Fruit fly (Drosophila melanogaster): ENCODE data around the gene zormin.

The zormin gene

DNA sequence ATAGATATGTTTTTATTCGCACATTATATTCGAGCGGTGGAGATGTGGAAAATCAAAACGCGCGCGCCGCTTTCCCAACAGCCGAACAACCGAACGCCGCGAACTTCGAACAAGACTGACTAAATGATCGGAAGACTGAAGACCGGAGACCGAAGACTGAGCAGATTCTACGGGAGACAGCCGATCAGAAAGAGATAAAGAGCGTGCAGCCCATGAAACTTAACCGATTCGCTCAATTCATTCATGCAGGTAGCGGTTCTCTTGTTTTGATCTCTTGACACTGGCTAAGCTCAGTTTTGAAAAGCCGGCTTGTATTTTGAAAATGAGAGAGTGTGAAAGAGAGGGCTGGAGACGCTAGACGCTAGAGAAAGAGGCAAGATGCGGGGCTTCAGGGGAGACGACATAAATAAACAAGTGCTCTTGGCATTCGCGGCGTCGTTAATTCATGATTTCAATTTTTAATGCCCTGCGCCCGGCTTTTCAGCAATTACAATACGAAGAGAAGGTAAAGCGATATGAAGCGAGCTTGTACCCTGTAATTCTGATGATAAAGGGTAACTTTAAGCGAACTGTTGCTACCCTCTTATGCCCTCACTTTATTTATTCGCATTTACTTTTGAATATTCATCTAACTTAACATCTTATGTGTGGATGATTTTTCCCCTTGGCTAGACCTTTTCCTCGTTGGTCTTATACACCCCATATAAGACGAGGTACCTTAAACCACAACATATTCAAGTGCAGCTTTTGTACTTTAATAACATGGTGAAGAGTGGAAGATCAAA, at the start of gene zormin (continued):
- TF ChIP-seq Jarid2 (GFP tag; optimal IDR thresholded peaks at IDR 0.05) (peak; percentile 75), Doc2 (GFP tag; IDR thresholded peaks at IDR 0.05) (no peak), dmrt11E (tag; optimal IDR thresholded peaks at IDR 0.05) (no peak), unc-4 (GFP tag; IDR thresholded peaks at IDR 0.05; ENCODE audit: partially characterized antibody) (peak; percentile 44; the same call in 1 of the 2 replicates), eve (GFP tag; optimal IDR thresholded peaks at IDR 0.05) (no peak), Deaf1 (tag; optimal IDR thresholded peaks at IDR 0.05) (peak; percentile 77), CG31224 (GFP tag; IDR thresholded peaks at IDR 0.05) (no peak), Gug (GFP tag; IDR thresholded peaks at IDR 0.05) (peak; percentile 10; the same call in 1 of the 4 replicates), esg (GFP tag; conservative IDR thresholded peaks at IDR 0.05) (no peak), HLHmδ (GFP tag; optimal IDR thresholded peaks at IDR 0.05) (no peak), dm (GFP tag; optimal IDR thresholded peaks at IDR 0.05) (no peak), CG15601 (tag; optimal IDR thresholded peaks at IDR 0.05) (no peak), cas (GFP tag; IDR thresholded peaks at IDR 0.05) (no peak), D (optimal IDR thresholded peaks at IDR 0.05) (no peak), D (GFP tag; optimal IDR thresholded peaks at IDR 0.05) (peak; percentile 19), Hand (GFP tag; optimal IDR thresholded peaks at IDR 0.05) (no peak), CG14667 (GFP tag; IDR thresholded peaks at IDR 0.05) (no peak), gem (tag; optimal IDR thresholded peaks at IDR 0.05) (peak; percentile 47), CG1832 (GFP tag; optimal IDR thresholded peaks at IDR 0.05) (no peak), Mrtf (GFP tag; IDR thresholded peaks at IDR 0.05) (no peak), CG15011 (GFP tag; optimal IDR thresholded peaks at IDR 0.05) (no peak), CG17385 (GFP tag; optimal IDR thresholded peaks at IDR 0.05) (no peak), sim (GFP tag; IDR thresholded peaks at IDR 0.05) (no peak), Dek (tag; optimal IDR thresholded peaks at IDR 0.05) (no peak), CG6175 (GFP tag; IDR thresholded peaks at IDR 0.05) (no peak), lov (optimal IDR thresholded peaks at IDR 0.05) (no peak), lov (GFP tag; IDR thresholded peaks at IDR 0.05) (no peak), luna (GFP tag; optimal IDR thresholded peaks at IDR 0.05) (no peak), da (GFP tag; optimal IDR thresholded peaks at IDR 0.05) (no peak), CG10462 (GFP tag; optimal IDR thresholded peaks at IDR 0.05) (no peak), MTF-1 (GFP tag; optimal IDR thresholded peaks at IDR 0.05; ENCODE audit: borderline replicate concordance) (no peak), HLH3B (GFP tag; IDR thresholded peaks at IDR 0.05) (no peak), Asciz (GFP tag; optimal IDR thresholded peaks at IDR 0.05) (no peak), CG7928 (GFP tag; optimal IDR thresholded peaks at IDR 0.05) (no peak), CG12942 (GFP tag; optimal IDR thresholded peaks at IDR 0.05) (no peak), gt (GFP tag; IDR thresholded peaks at IDR 0.05) (no peak), CG18599 (GFP tag; optimal IDR thresholded peaks at IDR 0.05) (peak; percentile 7), crc (GFP tag; optimal IDR thresholded peaks at IDR 0.05) (peak; percentile 8), CG10147 (GFP tag; optimal IDR thresholded peaks at IDR 0.05) (no peak), CG11398 (GFP tag; optimal IDR thresholded peaks at IDR 0.05) (no peak), CG6272 (GFP tag; IDR thresholded peaks at IDR 0.05) (no peak), Optix (GFP tag; IDR thresholded peaks at IDR 0.05) (no peak), Nf-YB (GFP tag; optimal IDR thresholded peaks at IDR 0.05) (no peak), shn (GFP tag; optimal IDR thresholded peaks at IDR 0.05) (no peak), trem (tag; optimal IDR thresholded peaks at IDR 0.05) (no peak), jing (GFP tag; optimal IDR thresholded peaks at IDR 0.05) (no peak), ase (GFP tag; IDR thresholded peaks at IDR 0.05) (peak; percentile 50; the same call in 1 of the 3 replicates), sna (GFP tag; IDR thresholded peaks at IDR 0.05; ENCODE audit: partially characterized antibody) (no peak), ERR (GFP tag; optimal IDR thresholded peaks at IDR 0.05) (no peak), schlank (tag; optimal IDR thresholded peaks at IDR 0.05) (no peak), tx (GFP tag; optimal IDR thresholded peaks at IDR 0.05) (no peak)

All from whole organism, embryonic.